Fruit fly (Drosophila melanogaster): Measurements from ENCODE around the gene HDAC4.

dm6 chrX:13283940-13284547 lies 1.4 kb downstream of the HDAC4 start:
- TF ChIP-seq tj (GFP tag; optimal IDR thresholded peaks at IDR 0.05) (no peak), cic (GFP tag; optimal IDR thresholded peaks at IDR 0.05) (no peak), kay (GFP tag; ENCODE audit: borderline replicate concordance) (no peak), cnc (optimal IDR thresholded peaks at IDR 0.05) (no peak), CG1620 (GFP tag; optimal IDR thresholded peaks at IDR 0.05) (no peak)

Measured in whole organism, adult.